Fruit fly (Drosophila melanogaster) whole organism, embryonic: Measurements from ENCODE around the gene CG5934.

ENCODE experiments used
- Antp ChIP-seq: fragments of 200-800 bp; sonication (Bioruptor generic); optimal IDR thresholded peaks from 3 replicates; lab custom pipeline; 2016; ENCODE audit warnings: missing biosample characterization, missing genetic modification characterization
- B-H1 ChIP-seq: fragments of 200-800 bp; sonication (Bioruptor generic); IDR thresholded peaks from 3 replicates; pipeline ENCODE4 v1.3.6; 2022; ENCODE audit warnings: missing biosample characterization, missing genetic modification characterization
- Blimp-1 ChIP-seq: fragments of 200-800 bp; sonication (Bioruptor generic); optimal IDR thresholded peaks from 3 replicates; lab custom pipeline; 2018; ENCODE audit warnings: missing biosample characterization, missing genetic modification characterization, mild to moderate bottlenecking, moderate library complexity, missing genetic modification reagents
- CG10462 ChIP-seq: fragments of 200-800 bp; sonication (Bioruptor generic); optimal IDR thresholded peaks from 2 replicates; lab custom pipeline; 2016; ENCODE audit warnings: missing biosample characterization, missing genetic modification characterization
- CG14014 ChIP-seq: fragments of 200-800 bp; sonication (Bioruptor generic); IDR thresholded peaks from 2 replicates; pipeline ENCODE4 v1.3.6; 2022; ENCODE audit warnings: missing biosample characterization, missing genetic modification characterization
- CG14050 ChIP-seq: fragments of 200-800 bp; sonication (Bioruptor generic); IDR thresholded peaks from 3 replicates; pipeline ENCODE4 v1.3.6; 2022; ENCODE audit warnings: missing biosample characterization, missing genetic modification characterization
- CG1832 ChIP-seq: fragments of 200-800 bp; sonication (Bioruptor generic); optimal IDR thresholded peaks from 2 replicates; lab custom pipeline; 2017; ENCODE audit warnings: missing biosample characterization, mild to moderate bottlenecking, missing genetic modification characterization, inconsistent platforms
- CG2199 ChIP-seq: fragments of 200-800 bp; sonication (Bioruptor generic); IDR thresholded peaks from 3 replicates; pipeline ENCODE4 v1.3.6; 2022; ENCODE audit warnings: missing biosample characterization, missing genetic modification characterization
- CG2712 ChIP-seq: fragments of 200-800 bp; optimal IDR thresholded peaks from 3 replicates; lab custom pipeline; 2019; ENCODE audit warnings: missing biosample characterization, mild to moderate bottlenecking, missing genetic modification characterization, moderate library complexity
- CG34376 ChIP-seq: fragments of 200-800 bp; sonication (Bioruptor generic); optimal IDR thresholded peaks from 2 replicates; lab custom pipeline; 2018; ENCODE audit warnings: missing biosample characterization, mild to moderate bottlenecking, missing genetic modification characterization
- CG6765 ChIP-seq: fragments of 200-800 bp; sonication (Bioruptor generic); optimal IDR thresholded peaks from 3 replicates; lab custom pipeline; 2017; ENCODE audit warnings: missing biosample characterization, mild to moderate bottlenecking, missing genetic modification characterization
- CG7372 ChIP-seq: fragments of 200-800 bp; sonication (Bioruptor generic); IDR thresholded peaks from 2 replicates; pipeline ENCODE4 v1.3.6; 2022; ENCODE audit warnings: missing biosample characterization, missing genetic modification characterization
- CG8290 ChIP-seq, 3 experiments: fragments of 200-800 bp; sonication (Bioruptor generic); optimal IDR thresholded peaks; 2 replicates each; lab custom pipeline; 2016 to 2019; ENCODE audit warnings: missing biosample characterization in 3 of 3, missing genetic modification characterization in 3 of 3, mild to moderate bottlenecking in 2 of 3, moderate library complexity in 1 of 3
- CG8388 ChIP-seq: fragments of 200-800 bp; sonication (Bioruptor generic); optimal IDR thresholded peaks from 2 replicates; lab custom pipeline; 2019; ENCODE audit warnings: missing biosample characterization, mild to moderate bottlenecking, missing genetic modification characterization, moderate library complexity
- CG8478 ChIP-seq: fragments of >200 bp; optimal IDR thresholded peaks from 2 replicates; lab custom pipeline; 2018
- Dad ChIP-seq: fragments of 200-800 bp; sonication (Bioruptor generic); optimal IDR thresholded peaks from 3 replicates; lab custom pipeline; 2016; ENCODE audit warnings: missing biosample characterization, missing genetic modification characterization
- Dip2 ChIP-seq: fragments of 200-800 bp; sonication (Bioruptor generic); IDR thresholded peaks from 2 replicates; pipeline ENCODE4 v1.3.6; 2022; ENCODE audit warnings: missing biosample characterization, missing genetic modification characterization
- Dll ChIP-seq: fragments of 200-800 bp; sonication (Bioruptor generic); IDR thresholded peaks from 4 replicates; pipeline ENCODE4 v1.3.6; 2022; ENCODE audit warnings: missing biosample characterization, missing genetic modification characterization; ENCODE audit not compliant: partially characterized antibody
- Ets65A ChIP-seq: fragments of 200-800 bp; sonication (Bioruptor generic); peaks from one replicate; lab custom pipeline; 2016; ENCODE audit warnings: missing biosample characterization, missing genetic modification characterization
- Fer2 ChIP-seq: fragments of 200-800 bp; sonication (Bioruptor generic); optimal IDR thresholded peaks from 2 replicates; lab custom pipeline; 2018; ENCODE audit warnings: missing biosample characterization, mild to moderate bottlenecking, missing genetic modification characterization, moderate library complexity
- GATAe ChIP-seq: fragments of 200-800 bp; sonication (Bioruptor generic); conservative IDR thresholded peaks from 2 replicates; pipeline ENCODE4 v1.3.6; 2022; ENCODE audit warnings: missing biosample characterization, missing genetic modification characterization
- HLH4C ChIP-seq: fragments of 200-800 bp; sonication (Bioruptor generic); IDR thresholded peaks from 3 replicates; pipeline ENCODE4 v1.3.6; 2022; ENCODE audit warnings: missing biosample characterization, missing genetic modification characterization; ENCODE audit not compliant: partially characterized antibody
- Mrtf ChIP-seq: fragments of 200-800 bp; sonication (Bioruptor generic); IDR thresholded peaks from 3 replicates; pipeline ENCODE4 v1.3.6; 2022; ENCODE audit warnings: missing biosample characterization, missing genetic modification characterization
- NC2β ChIP-seq: fragments of 200-800 bp; sonication (Bioruptor generic); optimal IDR thresholded peaks from 2 replicates; lab custom pipeline; 2016; ENCODE audit warnings: missing biosample characterization, missing genetic modification characterization
- NFAT ChIP-seq: fragments of 200-800 bp; sonication (Bioruptor generic); IDR thresholded peaks from 2 replicates; pipeline ENCODE4 v1.3.6; 2022; ENCODE audit warnings: missing biosample characterization, missing genetic modification characterization
- Nf-YC ChIP-seq: fragments of 200-800 bp; optimal IDR thresholded peaks from 3 replicates; lab custom pipeline; 2019; ENCODE audit warnings: missing biosample characterization, mild to moderate bottlenecking, missing genetic modification characterization, moderate library complexity
- Spps ChIP-seq: fragments of 200-800 bp; sonication (Bioruptor generic); optimal IDR thresholded peaks from 2 replicates; lab custom pipeline; 2018; ENCODE audit warnings: missing biosample characterization, mild to moderate bottlenecking, missing genetic modification characterization
- Trl ChIP-seq, 3 experiments: fragments of >200 bp in 2 of 3; fragments of 200-800 bp in 1 of 3; sonication (Bioruptor generic) in 1 of 3; optimal IDR thresholded peaks; 2 replicates in 1 of 3; 3 replicates in 2 of 3; lab custom pipeline; 2016 to 2017; ENCODE audit warnings: missing biosample characterization in 1 of 3, missing genetic modification characterization in 1 of 3
- Usf ChIP-seq: fragments of 200-800 bp; sonication (Bioruptor generic); optimal IDR thresholded peaks from 2 replicates; lab custom pipeline; 2017; ENCODE audit warnings: missing genotype, missing biosample characterization, missing genetic modification characterization
- ab ChIP-seq: fragments of 200-800 bp; sonication (Bioruptor generic); optimal IDR thresholded peaks from 2 replicates; lab custom pipeline; 2016; ENCODE audit warnings: missing biosample characterization, missing genetic modification characterization
- cas ChIP-seq: fragments of 200-800 bp; sonication (Bioruptor generic); IDR thresholded peaks from 2 replicates; pipeline ENCODE4 v1.3.6; 2022; ENCODE audit warnings: missing biosample characterization, missing genetic modification characterization
- dm ChIP-seq: fragments of 200-800 bp; sonication (Bioruptor generic); optimal IDR thresholded peaks from 3 replicates; lab custom pipeline; 2016; ENCODE audit warnings: missing biosample characterization, missing genetic modification characterization
- dmrt11E ChIP-seq: fragments of 200-800 bp; sonication (Bioruptor generic); optimal IDR thresholded peaks from 3 replicates; lab custom pipeline; 2018; ENCODE audit warnings: missing biosample characterization, mild to moderate bottlenecking, missing genetic modification characterization, moderate library complexity
- dmrt99B ChIP-seq: fragments of 200-800 bp; sonication (Bioruptor generic); optimal IDR thresholded peaks from 2 replicates; lab custom pipeline; 2018; ENCODE audit warnings: missing biosample characterization, mild to moderate bottlenecking, missing genetic modification characterization, moderate library complexity
- fru ChIP-seq: fragments of >200 bp; optimal IDR thresholded peaks from 2 replicates; lab custom pipeline; 2017
- her ChIP-seq: fragments of 200-800 bp; sonication (Bioruptor generic); optimal IDR thresholded peaks from 2 replicates; lab custom pipeline; 2016; ENCODE audit warnings: missing biosample characterization, missing genetic modification characterization
- kah ChIP-seq: fragments of 200-800 bp; sonication (Bioruptor generic); optimal IDR thresholded peaks from 2 replicates; lab custom pipeline; 2018; ENCODE audit warnings: missing biosample characterization, mild to moderate bottlenecking, missing genetic modification characterization
- kni ChIP-seq: fragments of 200-800 bp; sonication (Bioruptor generic); optimal IDR thresholded peaks from 3 replicates; lab custom pipeline; 2017; ENCODE audit warnings: mild to moderate bottlenecking, missing biosample characterization, missing genetic modification reagents, missing genetic modification characterization
- lmd ChIP-seq: fragments of 200-800 bp; sonication (Bioruptor generic); IDR thresholded peaks from 2 replicates; pipeline ENCODE4 v1.3.6; 2022; ENCODE audit warnings: missing biosample characterization, missing genetic modification characterization
- prd ChIP-seq, 3 experiments: fragments of >200 bp in 2 of 3; fragments of 200-800 bp in 1 of 3; sonication (Bioruptor generic) in 1 of 3; optimal IDR thresholded peaks in 2 of 3; IDR thresholded peaks in 1 of 3; 2 replicates in 2 of 3; 3 replicates in 1 of 3; pipeline versions ENCODE4 v1.3.6 to Lab custom; 2017 to 2022; ENCODE audit warnings: missing biosample characterization in 1 of 3, missing genetic modification characterization in 1 of 3
- scrt ChIP-seq: fragments of 200-800 bp; sonication (Bioruptor generic); optimal IDR thresholded peaks from 2 replicates; lab custom pipeline; 2018; ENCODE audit warnings: missing biosample characterization, mild to moderate bottlenecking, missing genetic modification characterization, moderate library complexity
- sim ChIP-seq: fragments of 200-800 bp; sonication (Bioruptor generic); IDR thresholded peaks from 2 replicates; pipeline ENCODE4 v1.3.6; 2022; ENCODE audit warnings: missing biosample characterization, missing genetic modification characterization
- tap ChIP-seq: fragments of 200-800 bp; optimal IDR thresholded peaks from 3 replicates; lab custom pipeline; 2019; ENCODE audit warnings: missing biosample characterization, mild to moderate bottlenecking, missing genetic modification characterization, moderate library complexity
- tio ChIP-seq: fragments of 200-800 bp; sonication (Bioruptor generic); optimal IDR thresholded peaks from 2 replicates; lab custom pipeline; 2017; ENCODE audit warnings: missing biosample characterization, missing genetic modification characterization, inconsistent platforms
- ttk ChIP-seq: fragments of 200-800 bp; sonication (Bioruptor generic); IDR thresholded peaks from 2 replicates; pipeline ENCODE4 v2.1.2; 2022; ENCODE audit warnings: missing biosample characterization, missing genetic modification characterization
- twi ChIP-seq: fragments of 200-800 bp; optimal IDR thresholded peaks from 2 replicates; lab custom pipeline; 2019; ENCODE audit warnings: missing biosample characterization, mild to moderate bottlenecking, missing genetic modification characterization, moderate library complexity
- unc-4 ChIP-seq: fragments of 200-800 bp; sonication (Bioruptor generic); IDR thresholded peaks from 2 replicates; pipeline ENCODE4 v1.3.6; 2022; ENCODE audit warnings: missing biosample characterization, missing genetic modification characterization; ENCODE audit not compliant: partially characterized antibody
- zen ChIP-seq: fragments of 200-800 bp; sonication (Bioruptor generic); optimal IDR thresholded peaks from 3 replicates; lab custom pipeline; 2018; ENCODE audit warnings: missing biosample characterization, mild to moderate bottlenecking, missing genetic modification characterization, moderate library complexity

Gene CG5934

dm6 chr3R:27274533-27275447 lies 1.3 kb downstream of the CG5934 start, which contains the start of gene CG5938 (continued):
- no peak for TF ChIP-seq Mrtf
- TF ChIP-seq dmrt99B (tag; lab: Kevin White, UChicago), result no peak
- TF ChIP-seq cas, result no peak
- no peak for TF ChIP-seq CG10462
- no peak for TF ChIP-seq Dad (GFP tag; lab: Kevin White, UChicago)
- TF ChIP-seq dm, result no peak
- peak; percentile 4 for TF ChIP-seq CG8478 (lab: Kevin White, UChicago)
- TF ChIP-seq HLH4C, result no peak
- peak; percentile 23 for TF ChIP-seq Nf-YC
- peak; percentile 8 for TF ChIP-seq CG34376 (GFP tag; lab: Kevin White, UChicago)
- TF ChIP-seq CG2712, result peak; percentile 50
- no peak for TF ChIP-seq ab (GFP tag; lab: Kevin White, UChicago)
- no peak for TF ChIP-seq lmd (GFP tag; lab: Robert Waterston, UW)
- no peak for TF ChIP-seq CG14050
- TF ChIP-seq CG7372 (GFP tag; lab: Robert Waterston, UW), result no peak
- peak; percentile 17 for TF ChIP-seq twi (tag; lab: Kevin White, UChicago)
- TF ChIP-seq CG14014 (GFP tag; lab: Robert Waterston, UW), result no peak
- peak; percentile 13 for TF ChIP-seq scrt (GFP tag; lab: Kevin White, UChicago)
- peak; percentile 34 for TF ChIP-seq zen (tag; lab: Kevin White, UChicago)
- TF ChIP-seq Antp (GFP tag; lab: Kevin White, UChicago), result no peak
- TF ChIP-seq CG1832 (GFP tag; lab: Kevin White, UChicago), result no peak
- no peak for TF ChIP-seq Trl (optimal IDR thresholded peaks at IDR 0.05; lab: Kevin White, UChicago)
- no peak for TF ChIP-seq Trl (GFP tag; optimal IDR thresholded peaks at IDR 0.05; lab: Kevin White, UChicago)
- no peak for TF ChIP-seq tio (GFP tag; lab: Kevin White, UChicago)
- no peak for TF ChIP-seq CG8290 (GFP tag; optimal IDR thresholded peaks at IDR 0.05; lab: Kevin White, UChicago)
- no peak for TF ChIP-seq CG8290 (tag; optimal IDR thresholded peaks at IDR 0.05; lab: Kevin White, UChicago)
- TF ChIP-seq Spps (tag; lab: Kevin White, UChicago), result no peak
- no peak for TF ChIP-seq Dip2 (GFP tag; lab: Robert Waterston, UW)
- TF ChIP-seq ttk, result 0 out of 2 replicates have a peak, but pooled peaks have one; percentile 25
- TF ChIP-seq tap (tag; lab: Kevin White, UChicago), result peak; percentile 40
- no peak for TF ChIP-seq Fer2 (tag; lab: Kevin White, UChicago)
- peak; percentile 15; the same call in 1 of the 2 replicates for TF ChIP-seq unc-4 (GFP tag; lab: Robert Waterston, UW)
- no peak for TF ChIP-seq CG8388 (GFP tag; lab: Kevin White, UChicago)
- TF ChIP-seq NFAT (GFP tag; lab: Robert Waterston, UW), result no peak
- no peak for TF ChIP-seq B-H1
- no peak for TF ChIP-seq kni (GFP tag; lab: Kevin White, UChicago)
- 0 out of 4 replicates have a peak, but pooled peaks have one; percentile 21 for TF ChIP-seq Dll
- TF ChIP-seq prd (optimal IDR thresholded peaks at IDR 0.05; lab: Kevin White, UChicago), result no peak
- TF ChIP-seq prd (GFP tag; IDR thresholded peaks at IDR 0.05; lab: Robert Waterston, UW), result peak; percentile 50; the same call in 1 of the 3 replicates
- TF ChIP-seq CG6765 (GFP tag; lab: Kevin White, UChicago), result no peak
- TF ChIP-seq GATAe (GFP tag; lab: Robert Waterston, UW), result no peak
- peak; percentile 70 for TF ChIP-seq Ets65A
- TF ChIP-seq sim, result no peak
- TF ChIP-seq NC2β (GFP tag; lab: Kevin White, UChicago), result no peak
- TF ChIP-seq kah, result no peak
- peak; percentile 6 for TF ChIP-seq Blimp-1
- 0 out of 3 replicates have a peak, but pooled peaks have one; percentile 65 for TF ChIP-seq CG2199 (GFP tag; lab: Robert Waterston, UW)
- peak; percentile 13 for TF ChIP-seq dmrt11E (tag; lab: Kevin White, UChicago)
- no peak for TF ChIP-seq Usf (GFP tag; lab: Kevin White, UChicago)
- no peak for TF ChIP-seq fru (lab: Kevin White, UChicago)
- no peak for TF ChIP-seq her
